Fruit fly (Drosophila melanogaster): ENCODE results near the gene kraken.

Gene kraken

dm6 chr2L:846167-846868, 6.2 kb upstream of the kraken start (continued):
- peak; percentile 76 for TF ChIP-seq Met (GFP tag; optimal IDR thresholded peaks at IDR 0.05)
- TF ChIP-seq CG9139 (GFP tag; optimal IDR thresholded peaks at IDR 0.05): no peak
- TF ChIP-seq dsx (GFP tag; optimal IDR thresholded peaks at IDR 0.05; ENCODE audit: poor library complexity, severe bottlenecking): no peak
- TF ChIP-seq CG8319 (GFP tag; optimal IDR thresholded peaks at IDR 0.05): peak; percentile 28
- TF ChIP-seq CG10669 (GFP tag; optimal IDR thresholded peaks at IDR 0.05): peak; percentile 24
- no peak for TF ChIP-seq CG6808 (GFP tag; optimal IDR thresholded peaks at IDR 0.05)
- TF ChIP-seq CG6854 (GFP tag; optimal IDR thresholded peaks at IDR 0.05): peak; percentile 32
- TF ChIP-seq pdm3 (GFP tag; optimal IDR thresholded peaks at IDR 0.05): peak; percentile 72
- TF ChIP-seq svp (GFP tag): peak; percentile 76
- TF ChIP-seq CG32006 (GFP tag; optimal IDR thresholded peaks at IDR 0.05): peak; percentile 86
- TF ChIP-seq acj6 (GFP tag; optimal IDR thresholded peaks at IDR 0.05): peak; percentile 73
- peak; percentile 58 for TF ChIP-seq vri (GFP tag; optimal IDR thresholded peaks at IDR 0.05)
- TF ChIP-seq CG34406 (GFP tag; optimal IDR thresholded peaks at IDR 0.05): peak; percentile 56
- peak; percentile 17 for TF ChIP-seq CG3032 (tag; optimal IDR thresholded peaks at IDR 0.05)
- TF ChIP-seq spab (GFP tag; optimal IDR thresholded peaks at IDR 0.05): no peak
- TF ChIP-seq Sox15 (GFP tag; optimal IDR thresholded peaks at IDR 0.05): peak; percentile 21
- peak; percentile 61 for TF ChIP-seq net (GFP tag; optimal IDR thresholded peaks at IDR 0.05)
- peak; percentile 69 for TF ChIP-seq CG31627 (GFP tag; optimal IDR thresholded peaks at IDR 0.05)
- TF ChIP-seq Hr4 (GFP tag; optimal IDR thresholded peaks at IDR 0.05): peak; percentile 90
- TF ChIP-seq CG11294 (GFP tag; IDR thresholded peaks at IDR 0.05): peak; percentile 45; the same call in 1 of the 2 replicates

DNA sequence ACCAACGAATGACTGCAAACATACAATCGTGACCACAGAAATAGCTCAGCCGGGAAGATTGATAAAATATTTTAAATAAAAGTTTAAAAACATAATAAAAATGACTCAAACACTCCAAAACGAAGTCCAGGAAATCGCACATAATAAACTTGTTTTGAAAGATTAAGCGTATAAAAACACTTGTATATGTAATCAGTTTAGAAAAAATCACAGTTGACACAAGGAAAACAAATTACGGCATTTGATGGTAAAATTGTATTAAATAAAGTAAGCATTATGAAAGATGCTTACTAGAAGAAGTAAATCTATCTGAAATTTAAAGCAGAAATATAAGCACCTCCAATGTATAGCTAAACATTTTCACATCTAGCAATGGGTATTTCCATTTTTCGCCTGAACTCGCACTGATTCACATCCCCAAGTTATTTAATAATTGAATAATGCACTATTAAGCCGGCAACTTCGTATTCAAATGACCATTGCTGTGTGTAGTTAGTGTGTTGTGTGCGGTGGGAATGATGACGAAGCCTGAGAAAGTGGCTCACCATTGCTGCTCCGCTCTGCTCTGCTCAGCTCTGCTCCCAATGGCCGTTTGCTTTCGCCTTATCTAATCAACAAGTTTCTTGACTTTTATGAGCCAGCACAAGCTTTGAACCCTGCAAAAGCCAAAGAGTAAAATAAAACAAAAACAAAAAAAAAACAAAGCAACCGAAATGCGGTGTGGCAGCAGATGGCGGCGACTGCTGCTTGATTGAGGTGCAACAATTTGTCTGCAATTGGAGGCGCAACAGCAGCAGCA, 5.2 kb upstream of the kraken start:
- TF ChIP-seq Lpt (GFP tag; optimal IDR thresholded peaks at IDR 0.05) (peak; percentile 26), salr (GFP tag; optimal IDR thresholded peaks at IDR 0.05) (peak in 1 of 2 experiments; percentile 81), CG3032 (tag; optimal IDR thresholded peaks at IDR 0.05) (peak; percentile 37), esn (GFP tag; optimal IDR thresholded peaks at IDR 0.05) (peak; percentile 63), Sox14 (GFP tag; optimal IDR thresholded peaks at IDR 0.05) (peak; percentile 27), CG32006 (GFP tag; optimal IDR thresholded peaks at IDR 0.05) (peak; percentile 87), CG6276 (GFP tag; optimal IDR thresholded peaks at IDR 0.05) (peak; percentile 71), ss (GFP tag; optimal IDR thresholded peaks at IDR 0.05) (no peak), OdsH (GFP tag; optimal IDR thresholded peaks at IDR 0.05) (peak; percentile 68), CG8119 (GFP tag; IDR thresholded peaks at IDR 0.05) (peak; percentile 66), Met (GFP tag; optimal IDR thresholded peaks at IDR 0.05) (peak; percentile 36), Hr39 (GFP tag; optimal IDR thresholded peaks at IDR 0.05) (peak; percentile 59), svp (GFP tag) (peak; percentile 83), Ets96B (tag; optimal IDR thresholded peaks at IDR 0.05) (peak; percentile 47), CG8632 (GFP tag; optimal IDR thresholded peaks at IDR 0.05) (peak; percentile 57), CG11902 (GFP tag; optimal IDR thresholded peaks at IDR 0.05) (no peak), acj6 (GFP tag; optimal IDR thresholded peaks at IDR 0.05) (peak; percentile 69), CG3919 (GFP tag; optimal IDR thresholded peaks at IDR 0.05) (peak; percentile 55), CG1621 (tag; optimal IDR thresholded peaks at IDR 0.05) (no peak), Hr4 (GFP tag; optimal IDR thresholded peaks at IDR 0.05) (peak; percentile 29), Smox (GFP tag; optimal IDR thresholded peaks at IDR 0.05) (peak; percentile 44), fkh (GFP tag; optimal IDR thresholded peaks at IDR 0.05) (no peak), CG34406 (GFP tag; optimal IDR thresholded peaks at IDR 0.05) (peak; percentile 53), lz (GFP tag; optimal IDR thresholded peaks at IDR 0.05) (peak; percentile 46), topi (GFP tag; optimal IDR thresholded peaks at IDR 0.05) (peak; percentile 53), CG6163 (GFP tag; IDR thresholded peaks at IDR 0.05) (peak; percentile 45; the same call in 2 of the 3 replicates), CG4318 (GFP tag; optimal IDR thresholded peaks at IDR 0.05) (peak; percentile 69), Sox15 (GFP tag; optimal IDR thresholded peaks at IDR 0.05) (peak; percentile 37), spab (GFP tag; optimal IDR thresholded peaks at IDR 0.05) (peak; percentile 24), CG31627 (GFP tag; optimal IDR thresholded peaks at IDR 0.05) (peak; percentile 56), Sox102F (GFP tag; optimal IDR thresholded peaks at IDR 0.05) (peak; percentile 14), Eip75B (GFP tag; optimal IDR thresholded peaks at IDR 0.05) (peak; percentile 41), net (GFP tag; optimal IDR thresholded peaks at IDR 0.05) (peak; percentile 59), CG7368 (GFP tag; optimal IDR thresholded peaks at IDR 0.05) (no peak), dac (GFP tag; optimal IDR thresholded peaks at IDR 0.05) (no peak), dsx (GFP tag; optimal IDR thresholded peaks at IDR 0.05; ENCODE audit: poor library complexity, severe bottlenecking) (no peak), CG10669 (GFP tag; optimal IDR thresholded peaks at IDR 0.05) (peak; percentile 10), Eip78C (GFP tag) (peak; percentile 88)

Measured in whole organism, prepupa.